Worm (Caenorhabditis elegans) whole organism, L2 larva: Measurements from ENCODE around the gene snf-5.

ENCODE experiments used
- ZK546.5 ChIP-seq: sonication (generic microtip); optimal IDR thresholded peaks from 2 replicates; lab custom pipeline; 2017; ENCODE audit warnings: missing biosample characterization, missing genetic modification characterization
- aly-2 ChIP-seq: fragments of 150-350 bp; optimal IDR thresholded peaks from 2 replicates; lab custom pipeline; 2014; ENCODE audit warnings: missing biosample characterization, missing genetic modification characterization
- ama-1 ChIP-seq: fragments of 150-350 bp; optimal IDR thresholded peaks from 2 replicates; lab custom pipeline; 2018; ENCODE audit warnings: inconsistent platforms
- egl-27 ChIP-seq: sonication (generic microtip); optimal IDR thresholded peaks from 3 replicates; lab custom pipeline; 2017; ENCODE audit warnings: missing biosample characterization, missing genetic modification reagents, missing genetic modification characterization
- elt-3 ChIP-seq: sonication (generic microtip); optimal IDR thresholded peaks from 2 replicates; lab custom pipeline; 2017; ENCODE audit warnings: missing biosample characterization, missing genetic modification characterization
- lin-13 ChIP-seq: fragments of 150-350 bp; optimal IDR thresholded peaks from 2 replicates; lab custom pipeline; 2014; ENCODE audit warnings: missing biosample characterization, missing genetic modification reagents, missing genetic modification characterization
- nhr-237 ChIP-seq: fragments of 150-350 bp; optimal IDR thresholded peaks from 2 replicates; lab custom pipeline; 2014; ENCODE audit warnings: missing biosample characterization, missing genetic modification characterization
- nhr-77 ChIP-seq: fragments of 150-350 bp; optimal IDR thresholded peaks from 2 replicates; lab custom pipeline; 2014; ENCODE audit warnings: missing biosample characterization, missing genetic modification characterization
- unc-62 ChIP-seq: fragments of 150-350 bp; optimal IDR thresholded peaks from 2 replicates; lab custom pipeline; 2014; ENCODE audit warnings: missing biosample characterization, missing genetic modification reagents, missing genetic modification characterization
- ztf-11 ChIP-seq: sonication (generic microtip); optimal IDR thresholded peaks from 2 replicates; lab custom pipeline; 2017; ENCODE audit warnings: missing biosample characterization, missing genetic modification characterization

- TF ChIP-seq ama-1 (lab: Kevin White, UChicago): no peak
- TF ChIP-seq aly-2: no peak
- TF ChIP-seq ZK546.5: no peak
- no peak for TF ChIP-seq lin-13
- no peak for TF ChIP-seq elt-3 (tag; lab: Kevin White, UChicago)
- no peak for TF ChIP-seq ztf-11
- TF ChIP-seq nhr-77 (tag; lab: Kevin White, UChicago): no peak
- TF ChIP-seq unc-62: no peak
- no peak for TF ChIP-seq nhr-237 (tag; lab: Kevin White, UChicago)
- no peak for TF ChIP-seq egl-27
Observed at ce11 chrII:12819979-12820378, 45.6 kb downstream of the snf-5 start.
